Worm (Caenorhabditis elegans): ENCODE results near the gene F52D10.2.

DNA sequence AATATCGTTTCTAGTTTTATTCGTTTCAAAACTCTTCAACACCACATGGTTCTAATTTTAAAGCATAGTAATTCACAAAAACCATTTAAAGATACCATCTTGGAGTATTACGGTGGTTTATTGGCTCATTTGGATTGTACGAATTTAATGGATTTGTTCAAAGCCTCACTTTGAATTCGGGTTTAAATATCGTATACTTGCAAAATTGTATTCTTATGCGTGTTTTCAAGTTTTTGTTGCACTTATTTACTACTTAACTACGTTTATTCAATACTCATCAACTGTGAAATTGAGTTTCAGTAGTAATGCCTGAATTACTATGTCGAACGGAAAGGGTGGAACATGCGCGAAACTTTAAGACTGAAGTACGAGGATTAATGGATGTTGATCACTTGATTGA is 6.1 kb downstream of the F52D10.2 start, which contains the start of gene abts-2:
- TF ChIP-seq unc-130 (GFP tag; optimal IDR thresholded peaks at IDR 0.05) (no peak), lir-3 (tag; optimal IDR thresholded peaks at IDR 0.05) (no peak), nhr-237 (tag; optimal IDR thresholded peaks at IDR 0.05) (no peak), madf-9 (GFP tag; conservative IDR thresholded peaks at IDR 0.05) (no peak), ceh-32 (tag; optimal IDR thresholded peaks at IDR 0.05; ENCODE audit: poor library complexity) (no peak), dmd-8 (GFP tag; IDR thresholded peaks at IDR 0.05) (no peak), snpc-4 (tag; optimal IDR thresholded peaks at IDR 0.05) (no peak), lin-29 (GFP tag; IDR thresholded peaks at IDR 0.05) (no peak), nhr-10 (tag; optimal IDR thresholded peaks at IDR 0.05) (no peak), dpl-1 (GFP tag; optimal IDR thresholded peaks at IDR 0.05) (no peak)

Data from whole organism, L4 larva.